Fruit fly (Drosophila melanogaster) whole organism, embryonic: Measurements from ENCODE around the gene bsk.

Experiments
- ATbp ChIP-seq: fragments of 200-800 bp; sonication (Bioruptor generic); optimal IDR thresholded peaks from 2 replicates; lab custom pipeline; 2017; ENCODE audit warnings: missing biosample characterization, mild to moderate bottlenecking, missing genetic modification characterization, missing genetic modification reagents
- Asciz ChIP-seq: fragments of 200-800 bp; sonication (Bioruptor generic); optimal IDR thresholded peaks from 2 replicates; lab custom pipeline; 2017; ENCODE audit warnings: missing biosample characterization, mild to moderate bottlenecking, missing genetic modification characterization, missing genetic modification reagents
- CG11093 ChIP-seq: fragments of 200-800 bp; sonication (Bioruptor generic); IDR thresholded peaks from 3 replicates; pipeline ENCODE4 v1.3.6; 2022; ENCODE audit warnings: missing biosample characterization, missing genetic modification characterization
- CG12744 ChIP-seq: fragments of 200-800 bp; sonication (Bioruptor generic); optimal IDR thresholded peaks from 2 replicates; lab custom pipeline; 2016; ENCODE audit warnings: missing biosample characterization, missing genetic modification characterization
- CG13123 ChIP-seq: fragments of 200-800 bp; sonication (Bioruptor generic); optimal IDR thresholded peaks from 2 replicates; lab custom pipeline; 2016; ENCODE audit warnings: missing biosample characterization, missing genetic modification characterization
- CG15269 ChIP-seq: fragments of 200-800 bp; sonication (Bioruptor generic); optimal IDR thresholded peaks from 2 replicates; lab custom pipeline; 2018; ENCODE audit warnings: missing biosample characterization, mild to moderate bottlenecking, missing genetic modification characterization, moderate library complexity
- CG15479 ChIP-seq: fragments of 200-800 bp; sonication (Bioruptor generic); optimal IDR thresholded peaks from 3 replicates; lab custom pipeline; 2019; ENCODE audit warnings: missing biosample characterization, mild to moderate bottlenecking, missing genetic modification characterization, moderate library complexity
- CG17912 ChIP-seq: fragments of 200-800 bp; sonication (Bioruptor generic); optimal IDR thresholded peaks from 2 replicates; lab custom pipeline; 2018; ENCODE audit warnings: missing biosample characterization, mild to moderate bottlenecking, missing genetic modification characterization
- CG2875 ChIP-seq: fragments of 200-800 bp; sonication (Bioruptor generic); optimal IDR thresholded peaks from 2 replicates; lab custom pipeline; 2017; ENCODE audit warnings: missing biosample characterization, mild to moderate bottlenecking, missing genetic modification characterization, missing genetic modification reagents
- CG3281 ChIP-seq: fragments of 200-800 bp; sonication (Bioruptor generic); optimal IDR thresholded peaks from 3 replicates; lab custom pipeline; 2017; ENCODE audit warnings: missing biosample characterization, mild to moderate bottlenecking, missing genetic modification characterization
- CG34224 ChIP-seq: fragments of 200-800 bp; sonication (Bioruptor generic); IDR thresholded peaks from 3 replicates; pipeline ENCODE4 v1.3.6; 2022; ENCODE audit warnings: missing biosample characterization, missing genetic modification characterization; ENCODE audit not compliant: partially characterized antibody
- CG34376 ChIP-seq: fragments of 200-800 bp; sonication (Bioruptor generic); optimal IDR thresholded peaks from 2 replicates; lab custom pipeline; 2018; ENCODE audit warnings: missing biosample characterization, mild to moderate bottlenecking, missing genetic modification characterization
- CG6791 ChIP-seq: fragments of 200-800 bp; sonication (Bioruptor generic); IDR thresholded peaks from 3 replicates; pipeline ENCODE4 v1.3.6; 2022; ENCODE audit warnings: missing biosample characterization, missing genetic modification characterization; ENCODE audit not compliant: partially characterized antibody
- CG8290 ChIP-seq, 3 experiments: fragments of 200-800 bp; sonication (Bioruptor generic); optimal IDR thresholded peaks; 2 replicates each; lab custom pipeline; 2016 to 2019; ENCODE audit warnings: missing biosample characterization in 3 of 3, missing genetic modification characterization in 3 of 3, mild to moderate bottlenecking in 2 of 3, moderate library complexity in 1 of 3
- CG8359 ChIP-seq: fragments of 200-800 bp; sonication (Bioruptor generic); optimal IDR thresholded peaks from 2 replicates; lab custom pipeline; 2017; ENCODE audit warnings: missing biosample characterization, mild to moderate bottlenecking, missing genetic modification characterization, borderline replicate concordance
- CG8388 ChIP-seq: fragments of 200-800 bp; sonication (Bioruptor generic); optimal IDR thresholded peaks from 2 replicates; lab custom pipeline; 2019; ENCODE audit warnings: missing biosample characterization, mild to moderate bottlenecking, missing genetic modification characterization, moderate library complexity
- CG8944 ChIP-seq: fragments of 200-800 bp; sonication (Bioruptor generic); optimal IDR thresholded peaks from 3 replicates; lab custom pipeline; 2016; ENCODE audit warnings: missing biosample characterization, missing genetic modification characterization
- CkIIα-i1 ChIP-seq: fragments of 200-800 bp; sonication (Bioruptor generic); IDR thresholded peaks from 2 replicates; pipeline ENCODE4 v1.3.6; 2022; ENCODE audit warnings: missing biosample characterization, missing genetic modification characterization
- CrebB ChIP-seq: fragments of 200-800 bp; sonication (Bioruptor generic); optimal IDR thresholded peaks from 3 replicates; lab custom pipeline; 2018; ENCODE audit warnings: missing biosample characterization, mild to moderate bottlenecking, missing genetic modification characterization
- Dad ChIP-seq: fragments of 200-800 bp; sonication (Bioruptor generic); optimal IDR thresholded peaks from 3 replicates; lab custom pipeline; 2016; ENCODE audit warnings: missing biosample characterization, missing genetic modification characterization
- Dref ChIP-seq: fragments of 200-800 bp; sonication (Bioruptor generic); IDR thresholded peaks from 2 replicates; pipeline ENCODE4 v1.3.6; 2022; ENCODE audit warnings: missing biosample characterization, missing genetic modification characterization
- H15 ChIP-seq: fragments of 200-800 bp; sonication (Bioruptor generic); IDR thresholded peaks from 3 replicates; pipeline ENCODE4 v1.3.6; 2022; ENCODE audit warnings: missing biosample characterization, missing genetic modification characterization
- Hr78 ChIP-seq, 2 experiments: fragments of 200-800 bp in 1 of 2; fragments of >200 bp in 1 of 2; sonication (Bioruptor generic) in 1 of 2; optimal IDR thresholded peaks; 2 replicates each; lab custom pipeline; 2017 to 2019; ENCODE audit warnings: missing biosample characterization in 2 of 2, missing genetic modification characterization in 2 of 2, mild to moderate bottlenecking in 1 of 2, moderate library complexity in 1 of 2
- NFAT ChIP-seq: fragments of 200-800 bp; sonication (Bioruptor generic); IDR thresholded peaks from 2 replicates; pipeline ENCODE4 v1.3.6; 2022; ENCODE audit warnings: missing biosample characterization, missing genetic modification characterization
- Opbp ChIP-seq: fragments of 200-800 bp; sonication (Bioruptor generic); IDR thresholded peaks from 3 replicates; pipeline ENCODE4 v1.3.6; 2022; ENCODE audit warnings: missing biosample characterization, missing genetic modification characterization; ENCODE audit not compliant: partially characterized antibody
- Pdp1 ChIP-seq, 2 experiments: fragments of 200-800 bp; sonication (Bioruptor generic); optimal IDR thresholded peaks; 3 replicates each; lab custom pipeline; 2016; ENCODE audit warnings: missing biosample characterization in 2 of 2, missing genetic modification characterization in 2 of 2, mild to moderate bottlenecking in 1 of 2, moderate library complexity in 1 of 2
- Rfx ChIP-seq: fragments of 200-800 bp; sonication (Bioruptor generic); IDR thresholded peaks from 2 replicates; pipeline ENCODE4 v1.3.6; 2022; ENCODE audit warnings: missing biosample characterization, missing genetic modification characterization
- Sry-δ ChIP-seq: fragments of 200-800 bp; sonication (Bioruptor generic); optimal IDR thresholded peaks from 2 replicates; lab custom pipeline; 2016; ENCODE audit warnings: missing biosample characterization, missing genetic modification characterization
- bab2 ChIP-seq: fragments of 200-800 bp; sonication (Bioruptor generic); optimal IDR thresholded peaks from 2 replicates; lab custom pipeline; 2016; ENCODE audit warnings: missing biosample characterization, missing genetic modification characterization
- dati ChIP-seq: fragments of 200-800 bp; sonication (Bioruptor generic); IDR thresholded peaks from 2 replicates; pipeline ENCODE4 v1.3.6; 2022; ENCODE audit warnings: missing biosample characterization, missing genetic modification characterization
- disco-r ChIP-seq: fragments of 200-800 bp; sonication (Bioruptor generic); optimal IDR thresholded peaks from 2 replicates; lab custom pipeline; 2016; ENCODE audit warnings: missing biosample characterization, missing genetic modification characterization
- dpn ChIP-seq, 2 experiments: fragments of 200-800 bp; sonication (Bioruptor generic); optimal IDR thresholded peaks; 3 replicates each; lab custom pipeline; 2016; ENCODE audit warnings: missing biosample characterization in 2 of 2, missing genetic modification characterization in 2 of 2
- emc ChIP-seq: fragments of 200-800 bp; sonication (Bioruptor generic); optimal IDR thresholded peaks from 2 replicates; lab custom pipeline; 2016; ENCODE audit warnings: missing biosample characterization, missing genetic modification characterization
- exex ChIP-seq: fragments of 200-800 bp; sonication (Bioruptor generic); optimal IDR thresholded peaks from 4 replicates; lab custom pipeline; 2018; ENCODE audit warnings: missing biosample characterization, mild to moderate bottlenecking, missing genetic modification characterization, moderate library complexity
- fd102C ChIP-seq: fragments of 200-800 bp; sonication (Bioruptor generic); optimal IDR thresholded peaks from 2 replicates; lab custom pipeline; 2018; ENCODE audit warnings: missing biosample characterization, mild to moderate bottlenecking, missing genetic modification characterization, moderate library complexity
- ham ChIP-seq: fragments of 200-800 bp; sonication (Bioruptor generic); IDR thresholded peaks from 2 replicates; pipeline ENCODE4 v1.3.6; 2022; ENCODE audit warnings: missing biosample characterization, missing genetic modification characterization
- jigr1 ChIP-seq: fragments of 200-800 bp; sonication (Bioruptor generic); IDR thresholded peaks from 3 replicates; pipeline ENCODE4 v1.3.6; 2022; ENCODE audit warnings: missing biosample characterization, missing genetic modification characterization
- jing ChIP-seq: fragments of 200-800 bp; sonication (Bioruptor generic); optimal IDR thresholded peaks from 2 replicates; lab custom pipeline; 2018; ENCODE audit warnings: missing biosample characterization, mild to moderate bottlenecking, missing genetic modification characterization
- lov ChIP-seq, 2 experiments: fragments of 200-800 bp in 1 of 2; fragments of >200 bp in 1 of 2; sonication (Bioruptor generic) in 1 of 2; IDR thresholded peaks in 1 of 2; optimal IDR thresholded peaks in 1 of 2; 2 replicates in 1 of 2; 3 replicates in 1 of 2; pipeline versions ENCODE4 v1.3.6 to Lab custom; 2017 to 2022; ENCODE audit warnings: missing biosample characterization in 1 of 2, missing genetic modification characterization in 1 of 2
- nerfin-1 ChIP-seq: fragments of 200-800 bp; sonication (Bioruptor generic); optimal IDR thresholded peaks from 3 replicates; lab custom pipeline; 2019; ENCODE audit warnings: missing biosample characterization, mild to moderate bottlenecking, missing genetic modification characterization, moderate library complexity
- nom ChIP-seq: fragments of 200-800 bp; sonication (Bioruptor generic); optimal IDR thresholded peaks from 2 replicates; lab custom pipeline; 2017; ENCODE audit warnings: missing biosample characterization, missing genetic modification characterization, mild to moderate bottlenecking, moderate library complexity, missing genetic modification reagents
- oc ChIP-seq: fragments of 200-800 bp; sonication (Bioruptor generic); optimal IDR thresholded peaks from 2 replicates; lab custom pipeline; 2018; ENCODE audit warnings: missing biosample characterization, mild to moderate bottlenecking, missing genetic modification characterization, moderate library complexity
- run ChIP-seq: fragments of 200-800 bp; sonication (Bioruptor generic); optimal IDR thresholded peaks from 3 replicates; lab custom pipeline; 2018; ENCODE audit warnings: missing biosample characterization, mild to moderate bottlenecking, missing genetic modification characterization
- sc ChIP-seq, 3 experiments: fragments of >200 bp in 2 of 3; fragments of 200-800 bp in 1 of 3; sonication (Bioruptor generic) in 1 of 3; optimal IDR thresholded peaks; 2 replicates in 2 of 3; 3 replicates in 1 of 3; lab custom pipeline; 2017; ENCODE audit warnings: mild to moderate bottlenecking in 1 of 3, missing biosample characterization in 1 of 3, missing genetic modification characterization in 1 of 3, missing genetic modification reagents in 1 of 3
- sd ChIP-seq: fragments of 200-800 bp; sonication (Bioruptor generic); optimal IDR thresholded peaks from 3 replicates; lab custom pipeline; 2018; ENCODE audit warnings: missing biosample characterization, mild to moderate bottlenecking, missing genetic modification characterization, moderate library complexity
- ssp ChIP-seq: fragments of 200-800 bp; sonication (Bioruptor generic); IDR thresholded peaks from 2 replicates; pipeline ENCODE4 v1.3.6; 2022; ENCODE audit warnings: missing biosample characterization, missing genetic modification characterization
- tll ChIP-seq, 2 experiments: fragments of 200-800 bp in 1 of 2; fragments of >200 bp in 1 of 2; sonication (Bioruptor generic) in 1 of 2; optimal IDR thresholded peaks; 2 replicates each; lab custom pipeline; 2017 to 2019; ENCODE audit warnings: missing biosample characterization in 2 of 2, missing genetic modification characterization in 2 of 2, mild to moderate bottlenecking in 1 of 2, moderate library complexity in 1 of 2

The bsk gene

DNA sequence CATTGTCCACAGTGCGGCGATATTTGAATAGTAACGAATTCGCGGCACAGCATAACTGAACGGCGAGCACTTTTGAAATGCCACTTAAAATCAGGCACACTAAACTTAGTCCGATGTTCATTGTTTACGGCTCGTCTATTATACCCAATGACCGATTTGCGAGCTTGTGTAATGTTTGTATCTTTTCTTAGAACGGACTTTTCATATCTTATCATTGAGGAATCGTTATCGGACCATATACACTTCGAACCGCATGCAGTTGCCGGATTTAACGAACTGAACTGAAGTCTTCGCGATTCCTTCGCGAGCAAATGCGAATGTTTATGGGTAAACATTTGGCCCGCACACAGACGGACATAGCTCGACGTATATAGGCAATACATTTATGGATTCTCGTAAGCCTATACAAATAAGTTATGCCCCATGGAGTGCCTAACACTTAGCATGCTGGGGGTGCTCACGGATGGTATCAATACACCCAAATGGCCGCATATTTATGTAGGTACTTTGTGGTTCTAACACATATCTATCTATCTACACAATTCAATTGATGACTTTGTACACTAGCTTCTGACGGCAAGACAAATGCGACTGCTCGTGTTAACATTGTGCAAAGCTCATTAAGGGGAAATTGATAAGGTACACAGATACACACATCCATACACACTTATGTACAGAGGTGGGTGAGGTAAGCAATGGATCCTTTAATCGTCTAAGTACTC, 12.4 kb downstream of the bsk start, which contains the start of gene mthl15:
Gene mthl15 (minus strand): TSS at position 593 of the 722 bp plus-strand sequence.
- TF ChIP-seq jigr1 (GFP tag; lab: Robert Waterston, UW) = no peak
- no peak for TF ChIP-seq ATbp (GFP tag; lab: Kevin White, UChicago)
- peak; percentile 22 for TF ChIP-seq CG17912 (GFP tag; lab: Kevin White, UChicago)
- no peak for TF ChIP-seq dati
- no peak for TF ChIP-seq Opbp (GFP tag; lab: Robert Waterston, UW)
- TF ChIP-seq oc (tag; lab: Kevin White, UChicago) = no peak
- TF ChIP-seq H15 (GFP tag; lab: Robert Waterston, UW) = no peak
- peak in 1 of 2 experiments; percentile 26 for TF ChIP-seq tll (GFP tag; optimal IDR thresholded peaks at IDR 0.05; lab: Kevin White, UChicago)
- TF ChIP-seq ham (GFP tag; lab: Robert Waterston, UW) = no peak
- peak; percentile 69 for TF ChIP-seq CG34376
- TF ChIP-seq CG13123 (GFP tag; lab: Kevin White, UChicago) = no peak
- TF ChIP-seq fd102C = no peak
- no peak for TF ChIP-seq CG8944 (GFP tag; lab: Kevin White, UChicago)
- TF ChIP-seq CG8388 (GFP tag; lab: Kevin White, UChicago) = no peak
- no peak for TF ChIP-seq lov (optimal IDR thresholded peaks at IDR 0.05; lab: Kevin White, UChicago)
- TF ChIP-seq lov (GFP tag; IDR thresholded peaks at IDR 0.05; lab: Robert Waterston, UW) = no peak
- no peak for TF ChIP-seq CG12744
- TF ChIP-seq Asciz = peak; percentile 5
- no peak for TF ChIP-seq Sry-δ (GFP tag; lab: Kevin White, UChicago)
- no peak for TF ChIP-seq CG8359 (GFP tag; lab: Kevin White, UChicago)
- TF ChIP-seq CrebB = no peak
- no peak for TF ChIP-seq CG6791
- peak; percentile 52 for TF ChIP-seq sd (tag; lab: Kevin White, UChicago)
- TF ChIP-seq CG15479 = peak; percentile 69
- peak; percentile 1 for TF ChIP-seq CG3281
- TF ChIP-seq exex = peak; percentile 95
- no peak for TF ChIP-seq Rfx (GFP tag; lab: Robert Waterston, UW)
- no peak for TF ChIP-seq CG34224 (GFP tag; lab: Robert Waterston, UW)
- TF ChIP-seq ssp (GFP tag; lab: Robert Waterston, UW) = no peak
- no peak for TF ChIP-seq dpn (GFP tag; optimal IDR thresholded peaks at IDR 0.05; lab: Kevin White, UChicago)
- no peak for TF ChIP-seq CG2875
- no peak for TF ChIP-seq emc (GFP tag; lab: Kevin White, UChicago)
- TF ChIP-seq CG11093 (GFP tag; lab: Robert Waterston, UW) = no peak; the same call in 2 of the 3 replicates
- no peak for TF ChIP-seq nerfin-1 (tag; lab: Kevin White, UChicago)
- no peak for TF ChIP-seq Hr78 (GFP tag; optimal IDR thresholded peaks at IDR 0.05; lab: Kevin White, UChicago)
- no peak for TF ChIP-seq NFAT (GFP tag; lab: Robert Waterston, UW)
- no peak for TF ChIP-seq Dad
- TF ChIP-seq bab2 (GFP tag; lab: Kevin White, UChicago) = no peak
- no peak for TF ChIP-seq jing (GFP tag; lab: Kevin White, UChicago)
- TF ChIP-seq Pdp1 (GFP tag; optimal IDR thresholded peaks at IDR 0.05; lab: Kevin White, UChicago) = peak in 1 of 2 experiments; percentile 75
- TF ChIP-seq Dref (GFP tag; lab: Robert Waterston, UW) = no peak
- no peak for TF ChIP-seq sc (optimal IDR thresholded peaks at IDR 0.05; lab: Kevin White, UChicago)
- TF ChIP-seq sc (GFP tag; optimal IDR thresholded peaks at IDR 0.05; lab: Kevin White, UChicago) = no peak
- no peak for TF ChIP-seq CG8290 (GFP tag; optimal IDR thresholded peaks at IDR 0.05; lab: Kevin White, UChicago)
- TF ChIP-seq CG8290 (tag; optimal IDR thresholded peaks at IDR 0.05; lab: Kevin White, UChicago) = peak in 1 of 2 experiments; percentile 44
- no peak for TF ChIP-seq CG15269 (tag; lab: Kevin White, UChicago)
- TF ChIP-seq run = no peak
- TF ChIP-seq disco-r (GFP tag; lab: Kevin White, UChicago) = no peak
- no peak for TF ChIP-seq CkIIα-i1 (GFP tag; lab: Robert Waterston, UW)
- no peak for TF ChIP-seq nom
